Worm (Caenorhabditis elegans) whole organism, L4 larva: ENCODE data around the gene ddx-35.

Experiments used
- F49E8.2 ChIP-seq: sonication (generic microtip); optimal IDR thresholded peaks from 2 replicates; lab custom pipeline; 2016; ENCODE audit warnings: missing compliant biosample characterization, mild to moderate bottlenecking, missing genetic modification characterization, borderline replicate concordance
- fkh-10 ChIP-seq: fragments of 150-350 bp; optimal IDR thresholded peaks from 2 replicates; lab custom pipeline; 2014; ENCODE audit warnings: missing biosample characterization, missing genetic modification reagents, missing genetic modification characterization
- hlh-30 ChIP-seq: sonication (generic microtip); optimal IDR thresholded peaks from 2 replicates; lab custom pipeline; 2017; ENCODE audit warnings: antibody characterized with exemption, mild to moderate bottlenecking, missing genetic modification characterization, missing compliant biosample characterization; ENCODE audit not compliant: insufficient read depth
- nhr-237 ChIP-seq: sonication (generic microtip); optimal IDR thresholded peaks from 2 replicates; lab custom pipeline; 2017; ENCODE audit warnings: missing biosample characterization, missing genetic modification characterization
- nhr-6 ChIP-seq: fragments of 150-350 bp; optimal IDR thresholded peaks from 2 replicates; lab custom pipeline; 2014; ENCODE audit warnings: missing biosample characterization, missing genetic modification characterization

- no peak for TF ChIP-seq nhr-6 (tag; lab: Kevin White, UChicago)
- no peak for TF ChIP-seq hlh-30 (tag; lab: Kevin White, UChicago)
- TF ChIP-seq nhr-237 (tag; lab: Kevin White, UChicago): no peak
- no peak for TF ChIP-seq F49E8.2
- no peak for TF ChIP-seq fkh-10
Measured at ce11 chrIII:1601464-1602169, 47.4 kb upstream of the ddx-35 start.
